Fruit fly (Drosophila melanogaster) whole organism, embryonic: ENCODE measurements around the gene tHMG1.

Experiments used
- Atf-2 ChIP-seq: fragments of 200-800 bp; sonication (Bioruptor generic); optimal IDR thresholded peaks from 2 replicates; lab custom pipeline; 2016; ENCODE audit warnings: missing biosample characterization, missing genetic modification characterization
- Atf3 ChIP-seq: fragments of 200-800 bp; sonication (Bioruptor generic); optimal IDR thresholded peaks from 3 replicates; lab custom pipeline; 2016; ENCODE audit warnings: missing biosample characterization, missing genetic modification characterization
- Atf6 ChIP-seq: fragments of 200-800 bp; sonication (Bioruptor generic); IDR thresholded peaks from 2 replicates; pipeline ENCODE4 v1.3.6; 2022; ENCODE audit warnings: missing biosample characterization, missing genetic modification characterization
- CG10147 ChIP-seq: fragments of 200-800 bp; sonication (Bioruptor generic); optimal IDR thresholded peaks from 2 replicates; lab custom pipeline; 2019; ENCODE audit warnings: missing biosample characterization, mild to moderate bottlenecking, missing genetic modification characterization, moderate library complexity
- CG10321 ChIP-seq: fragments of 200-800 bp; sonication (Bioruptor generic); IDR thresholded peaks from 2 replicates; pipeline ENCODE4 v1.3.6; 2022; ENCODE audit warnings: missing biosample characterization, missing genetic modification characterization
- CG10462 ChIP-seq: fragments of 200-800 bp; sonication (Bioruptor generic); optimal IDR thresholded peaks from 2 replicates; lab custom pipeline; 2016; ENCODE audit warnings: missing biosample characterization, missing genetic modification characterization
- CG12236 ChIP-seq: fragments of 200-800 bp; sonication (Bioruptor generic); optimal IDR thresholded peaks from 2 replicates; lab custom pipeline; 2016; ENCODE audit warnings: missing biosample characterization, missing genetic modification characterization
- CG14965 ChIP-seq: fragments of 200-800 bp; sonication (Bioruptor generic); optimal IDR thresholded peaks from 2 replicates; lab custom pipeline; 2016; ENCODE audit warnings: missing biosample characterization, missing genetic modification characterization, borderline replicate concordance
- CG15073 ChIP-seq: fragments of 200-800 bp; sonication (Bioruptor generic); optimal IDR thresholded peaks from 2 replicates; lab custom pipeline; 2016; ENCODE audit warnings: missing biosample characterization, missing genetic modification characterization
- CG15601 ChIP-seq: fragments of 200-800 bp; sonication (Bioruptor generic); optimal IDR thresholded peaks from 3 replicates; lab custom pipeline; 2019; ENCODE audit warnings: missing biosample characterization, mild to moderate bottlenecking, missing genetic modification characterization, moderate library complexity
- CG17359 ChIP-seq: fragments of 200-800 bp; sonication (Bioruptor generic); optimal IDR thresholded peaks from 3 replicates; lab custom pipeline; 2018; ENCODE audit warnings: missing biosample characterization, mild to moderate bottlenecking, missing genetic modification characterization, moderate library complexity
- CG1792 ChIP-seq: fragments of 200-800 bp; sonication (Bioruptor generic); optimal IDR thresholded peaks from 2 replicates; lab custom pipeline; 2016; ENCODE audit warnings: missing biosample characterization, missing genetic modification characterization
- CG18011 ChIP-seq: fragments of 200-800 bp; sonication (Bioruptor generic); optimal IDR thresholded peaks from 2 replicates; lab custom pipeline; 2017; ENCODE audit warnings: missing biosample characterization, missing genetic modification characterization, mild to moderate bottlenecking, moderate library complexity, missing genotype
- CG2678 ChIP-seq: fragments of 200-800 bp; sonication (Bioruptor generic); optimal IDR thresholded peaks from 3 replicates; lab custom pipeline; 2019; ENCODE audit warnings: missing biosample characterization, mild to moderate bottlenecking, missing genetic modification characterization, moderate library complexity
- CG31365 ChIP-seq: fragments of 200-800 bp; sonication (Bioruptor generic); optimal IDR thresholded peaks from 2 replicates; lab custom pipeline; 2018; ENCODE audit warnings: missing biosample characterization, mild to moderate bottlenecking, missing genetic modification characterization
- CG32772 ChIP-seq: fragments of 200-800 bp; sonication (Bioruptor generic); IDR thresholded peaks from 2 replicates; pipeline ENCODE4 v1.3.6; 2022; ENCODE audit warnings: missing biosample characterization, missing genetic modification characterization
- CG3281 ChIP-seq: fragments of 200-800 bp; sonication (Bioruptor generic); optimal IDR thresholded peaks from 3 replicates; lab custom pipeline; 2017; ENCODE audit warnings: missing biosample characterization, mild to moderate bottlenecking, missing genetic modification characterization
- CG42726 ChIP-seq: fragments of 200-800 bp; sonication (Bioruptor generic); IDR thresholded peaks from 2 replicates; pipeline ENCODE4 v1.3.6; 2022; ENCODE audit warnings: missing biosample characterization, missing genetic modification characterization; ENCODE audit not compliant: partially characterized antibody
- CG5180 ChIP-seq: fragments of 200-800 bp; sonication (Bioruptor generic); optimal IDR thresholded peaks from 3 replicates; lab custom pipeline; 2017; ENCODE audit warnings: missing biosample characterization, missing genetic modification characterization, mild to moderate bottlenecking, moderate library complexity, missing genetic modification reagents
- CG6765 ChIP-seq: fragments of 200-800 bp; sonication (Bioruptor generic); optimal IDR thresholded peaks from 3 replicates; lab custom pipeline; 2017; ENCODE audit warnings: missing biosample characterization, mild to moderate bottlenecking, missing genetic modification characterization
- CG6813 ChIP-seq: fragments of 200-800 bp; sonication (Bioruptor generic); optimal IDR thresholded peaks from 2 replicates; lab custom pipeline; 2017; ENCODE audit warnings: missing biosample characterization, missing genetic modification characterization, mild to moderate bottlenecking, moderate library complexity, missing genetic modification reagents
- CkIIα-i1 ChIP-seq: fragments of 200-800 bp; sonication (Bioruptor generic); IDR thresholded peaks from 2 replicates; pipeline ENCODE4 v1.3.6; 2022; ENCODE audit warnings: missing biosample characterization, missing genetic modification characterization
- Doc3 ChIP-seq: fragments of 200-800 bp; sonication (Bioruptor generic); IDR thresholded peaks from 3 replicates; pipeline ENCODE4 v1.3.6; 2022; ENCODE audit warnings: missing biosample characterization, missing genetic modification characterization; ENCODE audit not compliant: partially characterized antibody
- Dref ChIP-seq: fragments of 200-800 bp; sonication (Bioruptor generic); IDR thresholded peaks from 2 replicates; pipeline ENCODE4 v1.3.6; 2022; ENCODE audit warnings: missing biosample characterization, missing genetic modification characterization
- Fer2 ChIP-seq: fragments of 200-800 bp; sonication (Bioruptor generic); optimal IDR thresholded peaks from 2 replicates; lab custom pipeline; 2018; ENCODE audit warnings: missing biosample characterization, mild to moderate bottlenecking, missing genetic modification characterization, moderate library complexity
- Gug ChIP-seq: fragments of 200-800 bp; sonication (Bioruptor generic); IDR thresholded peaks from 4 replicates; pipeline ENCODE4 v1.3.6; 2022; ENCODE audit warnings: missing biosample characterization, missing genetic modification characterization
- Hand ChIP-seq: fragments of 200-800 bp; sonication (Bioruptor generic); optimal IDR thresholded peaks from 2 replicates; lab custom pipeline; 2017; ENCODE audit warnings: mild to moderate bottlenecking, missing biosample characterization, missing genetic modification reagents, missing genetic modification characterization
- HmgD ChIP-seq: fragments of 200-800 bp; sonication (Bioruptor generic); optimal IDR thresholded peaks from 3 replicates; lab custom pipeline; 2016; ENCODE audit warnings: missing biosample characterization, missing genetic modification characterization
- Jarid2 ChIP-seq: fragments of 200-800 bp; sonication (Bioruptor generic); optimal IDR thresholded peaks from 3 replicates; lab custom pipeline; 2017; ENCODE audit warnings: mild to moderate bottlenecking, missing biosample characterization, missing genetic modification reagents, missing genetic modification characterization
- MBD-R2 ChIP-seq: fragments of 200-800 bp; sonication (Bioruptor generic); IDR thresholded peaks from 2 replicates; pipeline ENCODE4 v1.3.6; 2022; ENCODE audit warnings: missing biosample characterization, missing genetic modification characterization
- ase ChIP-seq: fragments of 200-800 bp; sonication (Bioruptor generic); IDR thresholded peaks from 3 replicates; pipeline ENCODE4 v1.3.6; 2022; ENCODE audit warnings: missing biosample characterization, missing genetic modification characterization
- bab2 ChIP-seq: fragments of 200-800 bp; sonication (Bioruptor generic); optimal IDR thresholded peaks from 2 replicates; lab custom pipeline; 2016; ENCODE audit warnings: missing biosample characterization, missing genetic modification characterization
- bcd ChIP-seq: fragments of 200-800 bp; sonication (Bioruptor generic); optimal IDR thresholded peaks from 2 replicates; lab custom pipeline; 2017; ENCODE audit warnings: missing biosample characterization, mild to moderate bottlenecking, missing genetic modification characterization
- bsh ChIP-seq, 2 experiments: fragments of 200-800 bp; sonication (Bioruptor generic); optimal IDR thresholded peaks; 2 replicates each; lab custom pipeline; 2017 to 2018; ENCODE audit warnings: mild to moderate bottlenecking in 2 of 2, missing biosample characterization in 2 of 2, missing genetic modification characterization in 2 of 2, moderate library complexity in 1 of 2
- cas ChIP-seq: fragments of 200-800 bp; sonication (Bioruptor generic); IDR thresholded peaks from 2 replicates; pipeline ENCODE4 v1.3.6; 2022; ENCODE audit warnings: missing biosample characterization, missing genetic modification characterization
- cato ChIP-seq: fragments of 200-800 bp; sonication (Bioruptor generic); optimal IDR thresholded peaks from 2 replicates; lab custom pipeline; 2016; ENCODE audit warnings: missing biosample characterization, missing genetic modification characterization, borderline replicate concordance
- chif ChIP-seq, 2 experiments: fragments of 200-800 bp; sonication (Bioruptor generic); optimal IDR thresholded peaks; 3 replicates each; lab custom pipeline; 2016; ENCODE audit warnings: missing biosample characterization in 2 of 2, missing genetic modification characterization in 2 of 2
- emc ChIP-seq: fragments of 200-800 bp; sonication (Bioruptor generic); optimal IDR thresholded peaks from 2 replicates; lab custom pipeline; 2016; ENCODE audit warnings: missing biosample characterization, missing genetic modification characterization
- fd96Cb ChIP-seq: fragments of 200-800 bp; sonication (Bioruptor generic); optimal IDR thresholded peaks from 2 replicates; lab custom pipeline; 2018; ENCODE audit warnings: missing biosample characterization, mild to moderate bottlenecking, missing genetic modification characterization, moderate library complexity
- hkb ChIP-seq, 2 experiments: fragments of 200-800 bp in 1 of 2; fragments of >200 bp in 1 of 2; sonication (Bioruptor generic) in 1 of 2; IDR thresholded peaks in 1 of 2; optimal IDR thresholded peaks in 1 of 2; 2 replicates each; pipeline versions ENCODE4 v1.3.6 to Lab custom; 2017 to 2022; ENCODE audit warnings: missing biosample characterization in 1 of 2, missing genetic modification characterization in 1 of 2
- oc ChIP-seq: fragments of 200-800 bp; sonication (Bioruptor generic); optimal IDR thresholded peaks from 2 replicates; lab custom pipeline; 2018; ENCODE audit warnings: missing biosample characterization, mild to moderate bottlenecking, missing genetic modification characterization, moderate library complexity
- pho ChIP-seq: fragments of 200-800 bp; sonication (Bioruptor generic); optimal IDR thresholded peaks from 2 replicates; lab custom pipeline; 2016; ENCODE audit warnings: missing biosample characterization, missing genetic modification characterization
- sens ChIP-seq: fragments of 200-800 bp; sonication (Bioruptor generic); peaks from one replicate; lab custom pipeline; 2016; ENCODE audit warnings: missing biosample characterization, missing genetic modification characterization
- so ChIP-seq: fragments of 200-800 bp; sonication (Bioruptor generic); IDR thresholded peaks from 3 replicates; pipeline ENCODE4 v1.3.6; 2022; ENCODE audit warnings: missing biosample characterization, missing genetic modification characterization
- stc ChIP-seq: fragments of 200-800 bp; sonication (Bioruptor generic); IDR thresholded peaks from 2 replicates; pipeline ENCODE4 v1.3.6; 2022; ENCODE audit warnings: missing biosample characterization, missing genetic modification characterization
- tna ChIP-seq: fragments of 200-800 bp; sonication (Bioruptor generic); IDR thresholded peaks from 2 replicates; pipeline ENCODE4 v1.3.6; 2022; ENCODE audit warnings: missing biosample characterization, missing genetic modification characterization; ENCODE audit not compliant: partially characterized antibody
- usp ChIP-seq: fragments of >200 bp; optimal IDR thresholded peaks from 2 replicates; lab custom pipeline; 2017; ENCODE audit warnings: missing biosample characterization, missing genetic modification characterization
- vvl ChIP-seq: fragments of 200-800 bp; sonication (Bioruptor generic); IDR thresholded peaks from 2 replicates; pipeline ENCODE4 v1.3.6; 2022; ENCODE audit warnings: missing biosample characterization, missing genetic modification characterization

tHMG1 gene

dm6 chr3R:22536504-22537423 is 45.1 kb downstream of the tHMG1 start (continued):
- TF ChIP-seq CG18011 (GFP tag; lab: Kevin White, UChicago) (no peak), CG10321 (GFP tag; lab: Robert Waterston, UW) (no peak), Jarid2 (GFP tag; lab: Kevin White, UChicago) (no peak), fd96Cb (tag; lab: Kevin White, UChicago) (peak; percentile 20), CG10147 (GFP tag; lab: Kevin White, UChicago) (peak; percentile 9), usp (no peak), CG12236 (GFP tag; lab: Kevin White, UChicago) (no peak), CG42726 (GFP tag; lab: Robert Waterston, UW) (no peak), tna (GFP tag; lab: Robert Waterston, UW) (no peak), CG6813 (peak; percentile 27), MBD-R2 (GFP tag; lab: Robert Waterston, UW) (no peak), emc (GFP tag; lab: Kevin White, UChicago) (no peak), CG15601 (peak; percentile 20), CG10462 (GFP tag; lab: Kevin White, UChicago) (no peak), CkIIα-i1 (GFP tag; lab: Robert Waterston, UW) (no peak), stc (GFP tag; lab: Robert Waterston, UW) (peak; percentile 73), sens (GFP tag; lab: Kevin White, UChicago) (peak; percentile 89), Dref (GFP tag; lab: Robert Waterston, UW) (no peak), Atf3 (GFP tag; lab: Kevin White, UChicago) (no peak), bsh (GFP tag; optimal IDR thresholded peaks at IDR 0.05; lab: Kevin White, UChicago) (peak in 1 of 2 experiments; percentile 39), CG31365 (tag; lab: Kevin White, UChicago) (no peak), hkb (optimal IDR thresholded peaks at IDR 0.05; lab: Kevin White, UChicago) (no peak), hkb (GFP tag; IDR thresholded peaks at IDR 0.05; lab: Robert Waterston, UW) (peak; percentile 77; the same call in 1 of the 2 replicates), bab2 (GFP tag; lab: Kevin White, UChicago) (peak; percentile 33), cato (GFP tag; lab: Kevin White, UChicago) (no peak), CG17359 (tag; lab: Kevin White, UChicago) (peak; percentile 59), Doc3 (GFP tag; lab: Robert Waterston, UW) (no peak), vvl (GFP tag; lab: Robert Waterston, UW) (peak; percentile 64), CG1792 (GFP tag; lab: Kevin White, UChicago) (peak; percentile 11), cas (GFP tag; lab: Robert Waterston, UW) (no peak), CG5180 (GFP tag; lab: Kevin White, UChicago) (peak; percentile 27), Atf6 (peak; percentile 32; the same call in 1 of the 2 replicates), Gug (GFP tag; lab: Robert Waterston, UW) (no peak), Atf-2 (GFP tag; lab: Kevin White, UChicago) (no peak), CG6765 (GFP tag; lab: Kevin White, UChicago) (no peak), Fer2 (tag; lab: Kevin White, UChicago) (no peak), CG14965 (GFP tag; lab: Kevin White, UChicago) (no peak), Hand (GFP tag; lab: Kevin White, UChicago) (no peak), CG15073 (no peak), chif (GFP tag; optimal IDR thresholded peaks at IDR 0.05; lab: Kevin White, UChicago) (no peak), pho (no peak), oc (tag; lab: Kevin White, UChicago) (peak; percentile 23), HmgD (GFP tag; lab: Kevin White, UChicago) (no peak), CG2678 (peak; percentile 61), bcd (GFP tag; lab: Kevin White, UChicago) (peak; percentile 28), CG32772 (GFP tag; lab: Robert Waterston, UW) (no peak), CG3281 (GFP tag; lab: Kevin White, UChicago) (peak; percentile 35), so (GFP tag; lab: Robert Waterston, UW) (no peak), ase (GFP tag; lab: Robert Waterston, UW) (peak; percentile 54; the same call in 1 of the 3 replicates)
